Worm (Caenorhabditis elegans): Measurements from ENCODE around the gene H06H21.11.

DNA sequence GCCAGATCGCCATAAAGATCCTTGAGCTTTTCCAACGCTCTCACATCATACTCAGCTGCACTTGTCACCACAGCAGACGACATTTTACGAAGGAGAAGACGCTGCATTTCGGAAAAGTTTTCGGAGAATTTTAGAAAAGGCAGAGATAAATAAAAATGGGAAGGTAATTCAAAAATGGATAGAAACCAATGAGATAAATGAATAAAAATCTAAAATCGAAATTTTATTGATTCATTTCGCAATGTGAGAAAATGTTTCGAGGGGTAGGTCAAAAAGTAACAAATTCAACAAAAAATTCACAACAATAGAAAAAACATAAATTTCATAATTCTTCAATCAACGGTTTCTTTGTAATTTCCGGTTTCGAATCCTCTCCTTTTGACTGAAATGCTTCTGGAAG is 633 bp downstream of the H06H21.11 start, which contains the start of gene dpf-5:
- no peak for TF ChIP-seq fos-1 (tag; optimal IDR thresholded peaks at IDR 0.05)
- TF ChIP-seq ama-1 (optimal IDR thresholded peaks at IDR 0.05) = no peak
- no peak for TF ChIP-seq nhr-237 (tag; optimal IDR thresholded peaks at IDR 0.05)
- TF ChIP-seq elt-3 (tag; optimal IDR thresholded peaks at IDR 0.05) = no peak

Data from whole organism, L2 larva.